Fruit fly (Drosophila melanogaster) whole organism, embryonic: ENCODE results near the gene Dhdds.

Experiments used
- BtbVII ChIP-seq: fragments of 200-800 bp; sonication (Bioruptor generic); optimal IDR thresholded peaks from 3 replicates; lab custom pipeline; 2017; ENCODE audit warnings: missing biosample characterization, mild to moderate bottlenecking, missing genetic modification characterization
- CG11504 ChIP-seq: fragments of 200-800 bp; sonication (Bioruptor generic); optimal IDR thresholded peaks from 3 replicates; lab custom pipeline; 2019; ENCODE audit warnings: missing biosample characterization, mild to moderate bottlenecking, missing genetic modification characterization, moderate library complexity
- CG12219 ChIP-seq: fragments of 200-800 bp; sonication (Bioruptor generic); optimal IDR thresholded peaks from 3 replicates; lab custom pipeline; 2018; ENCODE audit warnings: missing biosample characterization, mild to moderate bottlenecking, missing genetic modification characterization
- CG13123 ChIP-seq: fragments of 200-800 bp; sonication (Bioruptor generic); optimal IDR thresholded peaks from 2 replicates; lab custom pipeline; 2016; ENCODE audit warnings: missing biosample characterization, missing genetic modification characterization
- CG15269 ChIP-seq: fragments of 200-800 bp; sonication (Bioruptor generic); optimal IDR thresholded peaks from 2 replicates; lab custom pipeline; 2018; ENCODE audit warnings: missing biosample characterization, mild to moderate bottlenecking, missing genetic modification characterization, moderate library complexity
- CG15514 ChIP-seq: fragments of 200-800 bp; sonication (Bioruptor generic); optimal IDR thresholded peaks from 3 replicates; lab custom pipeline; 2017; ENCODE audit warnings: missing biosample characterization, missing genetic modification characterization, mild to moderate bottlenecking, moderate library complexity, missing genetic modification reagents
- CG16813 ChIP-seq: fragments of 200-800 bp; sonication (Bioruptor generic); IDR thresholded peaks from 3 replicates; pipeline ENCODE4 v1.3.6; 2022; ENCODE audit warnings: missing biosample characterization, missing genetic modification characterization; ENCODE audit not compliant: partially characterized antibody
- CG2120 ChIP-seq: fragments of 200-800 bp; sonication (Bioruptor generic); optimal IDR thresholded peaks from 3 replicates; lab custom pipeline; 2016; ENCODE audit warnings: missing biosample characterization, missing genetic modification characterization
- CG2129 ChIP-seq: fragments of 200-800 bp; sonication (Bioruptor generic); IDR thresholded peaks from 2 replicates; pipeline ENCODE4 v1.3.6; 2022; ENCODE audit warnings: missing biosample characterization, missing genetic modification characterization; ENCODE audit not compliant: partially characterized antibody
- CG2199 ChIP-seq: fragments of 200-800 bp; sonication (Bioruptor generic); IDR thresholded peaks from 3 replicates; pipeline ENCODE4 v1.3.6; 2022; ENCODE audit warnings: missing biosample characterization, missing genetic modification characterization
- CG30020 ChIP-seq: fragments of 200-800 bp; optimal IDR thresholded peaks from 2 replicates; lab custom pipeline; 2019; ENCODE audit warnings: missing biosample characterization, mild to moderate bottlenecking, missing genetic modification characterization, moderate library complexity
- CG34376 ChIP-seq: fragments of 200-800 bp; sonication (Bioruptor generic); optimal IDR thresholded peaks from 2 replicates; lab custom pipeline; 2018; ENCODE audit warnings: missing biosample characterization, mild to moderate bottlenecking, missing genetic modification characterization
- CG3847 ChIP-seq: fragments of 200-800 bp; sonication (Bioruptor generic); IDR thresholded peaks from 2 replicates; pipeline ENCODE4 v1.3.6; 2022; ENCODE audit warnings: missing biosample characterization, missing genetic modification characterization
- CG6791 ChIP-seq: fragments of 200-800 bp; sonication (Bioruptor generic); IDR thresholded peaks from 3 replicates; pipeline ENCODE4 v1.3.6; 2022; ENCODE audit warnings: missing biosample characterization, missing genetic modification characterization; ENCODE audit not compliant: partially characterized antibody
- CG7357 ChIP-seq: fragments of 200-800 bp; sonication (Bioruptor generic); IDR thresholded peaks from 3 replicates; pipeline ENCODE4 v1.3.6; 2022; ENCODE audit warnings: missing biosample characterization, missing genetic modification characterization
- CG7839 ChIP-seq: fragments of 200-800 bp; sonication (Bioruptor generic); optimal IDR thresholded peaks from 3 replicates; lab custom pipeline; 2018; ENCODE audit warnings: missing biosample characterization, mild to moderate bottlenecking, missing genetic modification characterization, moderate library complexity
- CG8388 ChIP-seq: fragments of 200-800 bp; sonication (Bioruptor generic); optimal IDR thresholded peaks from 2 replicates; lab custom pipeline; 2019; ENCODE audit warnings: missing biosample characterization, mild to moderate bottlenecking, missing genetic modification characterization, moderate library complexity
- CG8478 ChIP-seq: fragments of >200 bp; optimal IDR thresholded peaks from 2 replicates; lab custom pipeline; 2018
- CG8924 ChIP-seq: fragments of 200-800 bp; optimal IDR thresholded peaks from 3 replicates; lab custom pipeline; 2019; ENCODE audit warnings: missing biosample characterization, mild to moderate bottlenecking, missing genetic modification characterization, moderate library complexity
- CG8944 ChIP-seq: fragments of 200-800 bp; sonication (Bioruptor generic); optimal IDR thresholded peaks from 3 replicates; lab custom pipeline; 2016; ENCODE audit warnings: missing biosample characterization, missing genetic modification characterization
- CG9609 ChIP-seq: fragments of 200-800 bp; sonication (Bioruptor generic); optimal IDR thresholded peaks from 3 replicates; lab custom pipeline; 2016; ENCODE audit warnings: missing biosample characterization, missing genetic modification characterization
- CG9797 ChIP-seq: fragments of 200-800 bp; sonication (Bioruptor generic); optimal IDR thresholded peaks from 3 replicates; lab custom pipeline; 2018; ENCODE audit warnings: missing biosample characterization, mild to moderate bottlenecking, missing genetic modification characterization
- Dll ChIP-seq: fragments of 200-800 bp; sonication (Bioruptor generic); IDR thresholded peaks from 4 replicates; pipeline ENCODE4 v1.3.6; 2022; ENCODE audit warnings: missing biosample characterization, missing genetic modification characterization; ENCODE audit not compliant: partially characterized antibody
- Doc3 ChIP-seq: fragments of 200-800 bp; sonication (Bioruptor generic); IDR thresholded peaks from 3 replicates; pipeline ENCODE4 v1.3.6; 2022; ENCODE audit warnings: missing biosample characterization, missing genetic modification characterization; ENCODE audit not compliant: partially characterized antibody
- Dp ChIP-seq: fragments of 200-800 bp; sonication (Bioruptor generic); optimal IDR thresholded peaks from 2 replicates; lab custom pipeline; 2018; ENCODE audit warnings: missing biosample characterization, mild to moderate bottlenecking, missing genetic modification characterization, moderate library complexity
- E2f2 ChIP-seq: fragments of 200-800 bp; sonication (Bioruptor generic); IDR thresholded peaks from 2 replicates; pipeline ENCODE4 v1.3.6; 2022; ENCODE audit warnings: missing biosample characterization, missing genetic modification characterization
- Ets65A ChIP-seq: fragments of 200-800 bp; sonication (Bioruptor generic); peaks from one replicate; lab custom pipeline; 2016; ENCODE audit warnings: missing biosample characterization, missing genetic modification characterization
- Fer1 ChIP-seq: fragments of 200-800 bp; sonication (Bioruptor generic); optimal IDR thresholded peaks from 2 replicates; lab custom pipeline; 2017; ENCODE audit warnings: missing biosample characterization, mild to moderate bottlenecking, missing genetic modification characterization
- HHEX ChIP-seq: fragments of 200-800 bp; sonication (Bioruptor generic); optimal IDR thresholded peaks from 3 replicates; lab custom pipeline; 2017; ENCODE audit warnings: missing biosample characterization, mild to moderate bottlenecking, missing genetic modification characterization, missing genetic modification reagents
- HmgD ChIP-seq: fragments of 200-800 bp; sonication (Bioruptor generic); optimal IDR thresholded peaks from 3 replicates; lab custom pipeline; 2016; ENCODE audit warnings: missing biosample characterization, missing genetic modification characterization
- Myb ChIP-seq: fragments of 200-800 bp; sonication (Bioruptor generic); optimal IDR thresholded peaks from 2 replicates; lab custom pipeline; 2016; ENCODE audit warnings: missing biosample characterization, missing genetic modification characterization
- NC2α ChIP-seq: fragments of 200-800 bp; sonication (Bioruptor generic); optimal IDR thresholded peaks from 2 replicates; lab custom pipeline; 2016; ENCODE audit warnings: missing biosample characterization, missing genetic modification characterization
- Rx ChIP-seq: fragments of 200-800 bp; sonication (Bioruptor generic); IDR thresholded peaks from 2 replicates; pipeline ENCODE4 v1.3.6; 2022; ENCODE audit warnings: missing biosample characterization, missing genetic modification characterization
- YL-1 ChIP-seq: fragments of 200-800 bp; sonication (Bioruptor generic); optimal IDR thresholded peaks from 3 replicates; lab custom pipeline; 2017; ENCODE audit warnings: missing biosample characterization, mild to moderate bottlenecking, missing genetic modification characterization
- al ChIP-seq: fragments of 200-800 bp; sonication (Bioruptor generic); IDR thresholded peaks from 2 replicates; pipeline ENCODE4 v1.3.6; 2022; ENCODE audit warnings: missing biosample characterization, missing genetic modification characterization
- ato ChIP-seq: fragments of 200-800 bp; sonication (Bioruptor generic); IDR thresholded peaks from 2 replicates; pipeline ENCODE4 v1.3.6; 2022; ENCODE audit warnings: missing biosample characterization, missing genetic modification characterization; ENCODE audit not compliant: partially characterized antibody
- bbx ChIP-seq: fragments of 200-800 bp; sonication (Bioruptor generic); IDR thresholded peaks from 2 replicates; pipeline ENCODE4 v1.3.6; 2022; ENCODE audit warnings: missing biosample characterization, missing genetic modification characterization; ENCODE audit not compliant: partially characterized antibody
- chinmo ChIP-seq: fragments of 200-800 bp; sonication (Bioruptor generic); IDR thresholded peaks from 4 replicates; pipeline ENCODE4 v1.3.6; 2022; ENCODE audit warnings: missing biosample characterization, missing genetic modification characterization; ENCODE audit not compliant: partially characterized antibody
- exex ChIP-seq: fragments of 200-800 bp; sonication (Bioruptor generic); optimal IDR thresholded peaks from 4 replicates; lab custom pipeline; 2018; ENCODE audit warnings: missing biosample characterization, mild to moderate bottlenecking, missing genetic modification characterization, moderate library complexity
- hbn ChIP-seq: fragments of 200-800 bp; sonication (Bioruptor generic); IDR thresholded peaks from 2 replicates; pipeline ENCODE4 v1.3.6; 2022; ENCODE audit warnings: missing biosample characterization, missing genetic modification characterization; ENCODE audit not compliant: partially characterized antibody
- knrl ChIP-seq: fragments of 200-800 bp; sonication (Bioruptor generic); IDR thresholded peaks from 3 replicates; pipeline ENCODE4 v1.3.6; 2022; ENCODE audit warnings: missing biosample characterization, missing genetic modification characterization; ENCODE audit not compliant: partially characterized antibody
- lab ChIP-seq: fragments of 200-800 bp; sonication (Bioruptor generic); optimal IDR thresholded peaks from 3 replicates; lab custom pipeline; 2017; ENCODE audit warnings: missing biosample characterization, missing genetic modification characterization, mild to moderate bottlenecking, moderate library complexity, missing genetic modification reagents
- nerfin-1 ChIP-seq: fragments of 200-800 bp; sonication (Bioruptor generic); optimal IDR thresholded peaks from 3 replicates; lab custom pipeline; 2019; ENCODE audit warnings: missing biosample characterization, mild to moderate bottlenecking, missing genetic modification characterization, moderate library complexity
- pum ChIP-seq: fragments of 200-800 bp; sonication (Bioruptor generic); optimal IDR thresholded peaks from 2 replicates; lab custom pipeline; 2016; ENCODE audit warnings: missing biosample characterization, missing genetic modification characterization
- sens ChIP-seq: fragments of 200-800 bp; sonication (Bioruptor generic); peaks from one replicate; lab custom pipeline; 2016; ENCODE audit warnings: missing biosample characterization, missing genetic modification characterization
- trem ChIP-seq: fragments of 200-800 bp; optimal IDR thresholded peaks from 3 replicates; lab custom pipeline; 2019; ENCODE audit warnings: missing biosample characterization, mild to moderate bottlenecking, missing genetic modification characterization, moderate library complexity
- unpg ChIP-seq: fragments of 200-800 bp; sonication (Bioruptor generic); optimal IDR thresholded peaks from 3 replicates; lab custom pipeline; 2018; ENCODE audit warnings: missing biosample characterization, mild to moderate bottlenecking, missing genetic modification characterization, moderate library complexity

Dhdds gene

DNA sequence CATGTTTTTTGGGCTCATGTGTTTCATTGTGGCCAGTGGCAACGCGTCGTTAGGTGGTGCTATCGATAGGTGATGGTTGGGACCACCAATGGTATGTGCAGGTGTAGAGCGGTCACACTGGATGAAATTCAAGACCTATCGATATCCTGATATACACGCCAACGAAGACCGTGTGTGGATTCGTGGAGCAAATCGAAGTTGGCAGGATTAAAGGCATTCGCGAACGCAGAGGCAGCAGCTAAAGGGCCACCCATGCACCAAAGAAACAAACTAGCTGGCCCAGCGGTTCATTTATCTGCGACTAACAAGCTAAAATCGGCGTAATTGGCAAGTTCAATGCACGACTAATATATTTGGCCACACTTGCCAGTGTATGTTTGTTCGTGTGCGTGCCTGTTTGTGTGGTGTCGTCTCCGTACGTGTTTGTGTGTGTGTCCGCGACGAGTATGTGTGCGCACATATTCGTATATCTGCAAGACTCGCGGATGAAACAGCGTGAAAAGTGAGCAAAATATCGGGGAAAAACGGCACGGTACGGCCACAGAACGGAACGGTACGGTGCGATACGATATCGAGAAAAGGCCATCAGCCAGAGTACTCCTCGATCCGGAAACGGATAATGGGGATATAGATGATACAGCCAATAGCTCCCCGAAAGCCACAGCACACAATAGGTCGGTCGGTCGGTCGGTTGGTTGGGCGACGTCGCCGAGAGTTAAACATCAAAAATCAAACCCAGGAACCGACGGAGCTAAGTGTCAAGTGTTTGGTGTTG lies 2.8 kb upstream of the Dhdds start, which contains the start of gene Ubr3 (continued):
- TF ChIP-seq CG2129 (0 out of 2 replicates have a peak, but pooled peaks have one; percentile 30), CG11504 (peak; percentile 7), Dll (GFP tag; lab: Robert Waterston, UW) (peak; percentile 72; the same call in 3 of the 4 replicates), CG6791 (GFP tag; lab: Robert Waterston, UW) (peak; percentile 74), CG2199 (GFP tag; lab: Robert Waterston, UW) (no peak), Ets65A (GFP tag; lab: Kevin White, UChicago) (peak; percentile 80), CG8944 (GFP tag; lab: Kevin White, UChicago) (no peak), CG16813 (GFP tag; lab: Robert Waterston, UW) (peak; percentile 80), Dp (GFP tag; lab: Kevin White, UChicago) (peak; percentile 8), CG30020 (tag; lab: Kevin White, UChicago) (peak; percentile 29), al (GFP tag; lab: Robert Waterston, UW) (0 out of 2 replicates have a peak, but pooled peaks have one; percentile 8), CG15269 (tag; lab: Kevin White, UChicago) (peak; percentile 2), ato (GFP tag; lab: Robert Waterston, UW) (peak; percentile 59), bbx (GFP tag; lab: Robert Waterston, UW) (peak; percentile 64), YL-1 (GFP tag; lab: Kevin White, UChicago) (peak; percentile 70), Doc3 (GFP tag; lab: Robert Waterston, UW) (peak; percentile 54; the same call in 1 of the 3 replicates), pum (GFP tag; lab: Kevin White, UChicago) (no peak), Fer1 (GFP tag; lab: Kevin White, UChicago) (peak; percentile 35), CG12219 (GFP tag; lab: Kevin White, UChicago) (no peak), chinmo (GFP tag; lab: Robert Waterston, UW) (0 out of 4 replicates have a peak, but pooled peaks have one; percentile 30), BtbVII (GFP tag; lab: Kevin White, UChicago) (no peak), CG8924 (tag; lab: Kevin White, UChicago) (peak; percentile 19), nerfin-1 (tag; lab: Kevin White, UChicago) (peak; percentile 22), CG34376 (GFP tag; lab: Kevin White, UChicago) (peak; percentile 55), E2f2 (GFP tag; lab: Robert Waterston, UW) (peak; percentile 17; the same call in 1 of the 2 replicates), CG15514 (peak; percentile 37), CG9609 (peak; percentile 2), knrl (GFP tag; lab: Robert Waterston, UW) (peak; percentile 79), CG7839 (tag; lab: Kevin White, UChicago) (peak; percentile 5), sens (GFP tag; lab: Kevin White, UChicago) (peak; percentile 60), Myb (GFP tag; lab: Kevin White, UChicago) (peak; percentile 26), CG9797 (GFP tag; lab: Kevin White, UChicago) (peak; percentile 82), CG8388 (no peak), CG2120 (GFP tag; lab: Kevin White, UChicago) (peak; percentile 20), unpg (no peak), CG7357 (GFP tag; lab: Robert Waterston, UW) (peak; percentile 89), Rx (GFP tag; lab: Robert Waterston, UW) (0 out of 2 replicates have a peak, but pooled peaks have one; percentile 11), HHEX (GFP tag; lab: Kevin White, UChicago) (peak; percentile 0), lab (GFP tag; lab: Kevin White, UChicago) (peak; percentile 47), NC2α (GFP tag; lab: Kevin White, UChicago) (no peak), trem (tag; lab: Kevin White, UChicago) (peak; percentile 56), HmgD (GFP tag; lab: Kevin White, UChicago) (peak; percentile 51), CG13123 (GFP tag; lab: Kevin White, UChicago) (no peak), hbn (GFP tag; lab: Robert Waterston, UW) (peak; percentile 42; the same call in 1 of the 2 replicates), CG8478 (lab: Kevin White, UChicago) (peak; percentile 95), CG3847 (peak; percentile 32), exex (peak; percentile 7)
